Fruit fly (Drosophila melanogaster): Measurements from ENCODE around the gene CG1737.

Gene CG1737

dm6 chrX:11384023-11384444 lies 33.6 kb downstream of the CG1737 start (continued):
- TF ChIP-seq hbn (GFP tag; IDR thresholded peaks at IDR 0.05; ENCODE audit: partially characterized antibody) = no peak
- TF ChIP-seq sob (GFP tag; IDR thresholded peaks at IDR 0.05) = peak; percentile 88
- TF ChIP-seq pnt (GFP tag; optimal IDR thresholded peaks at IDR 0.05) = peak; percentile 49
- peak; percentile 70 for TF ChIP-seq slou (GFP tag; optimal IDR thresholded peaks at IDR 0.05)
- no peak for TF ChIP-seq nerfin-1 (tag; optimal IDR thresholded peaks at IDR 0.05)
- TF ChIP-seq CG11456 (GFP tag; IDR thresholded peaks at IDR 0.05) = peak; percentile 86
- TF ChIP-seq dati (GFP tag; IDR thresholded peaks at IDR 0.05) = no peak
- peak; percentile 60 for TF ChIP-seq Oli (tag; optimal IDR thresholded peaks at IDR 0.05)
- TF ChIP-seq CG9727 (GFP tag; optimal IDR thresholded peaks at IDR 0.05) = peak; percentile 61
- no peak for TF ChIP-seq zen2 (GFP tag; IDR thresholded peaks at IDR 0.05; ENCODE audit: partially characterized antibody)
- TF ChIP-seq wek (GFP tag; optimal IDR thresholded peaks at IDR 0.05) = no peak
- TF ChIP-seq CG18011 (GFP tag; optimal IDR thresholded peaks at IDR 0.05) = peak; percentile 45
- peak; percentile 41 for TF ChIP-seq CG4424 (GFP tag; optimal IDR thresholded peaks at IDR 0.05)
- peak; percentile 62; the same call in 1 of the 2 replicates for TF ChIP-seq dimm (GFP tag; IDR thresholded peaks at IDR 0.05)
- TF ChIP-seq CG2889 (GFP tag; IDR thresholded peaks at IDR 0.05) = peak; percentile 65; the same call in 2 of the 3 replicates
- peak; percentile 2 for TF ChIP-seq NK7.1 (GFP tag; optimal IDR thresholded peaks at IDR 0.05)
- peak; percentile 63 for TF ChIP-seq CG18619 (GFP tag; optimal IDR thresholded peaks at IDR 0.05)
- TF ChIP-seq sim (GFP tag; IDR thresholded peaks at IDR 0.05) = no peak
- no peak for TF ChIP-seq nom (GFP tag; optimal IDR thresholded peaks at IDR 0.05)
- no peak for TF ChIP-seq CG9437 (GFP tag; optimal IDR thresholded peaks at IDR 0.05)
- no peak for TF ChIP-seq bowl (GFP tag; IDR thresholded peaks at IDR 0.05)
- TF ChIP-seq CG16779 (GFP tag; IDR thresholded peaks at IDR 0.05) = 0 out of 2 replicates have a peak, but pooled peaks have one; percentile 53
- TF ChIP-seq CG14860 (GFP tag; IDR thresholded peaks at IDR 0.05; ENCODE audit: partially characterized antibody) = no peak
- peak; percentile 69 for TF ChIP-seq Dek (tag; optimal IDR thresholded peaks at IDR 0.05)
- peak; percentile 68 for TF ChIP-seq HLH54F (GFP tag; optimal IDR thresholded peaks at IDR 0.05)
- 0 out of 2 replicates have a peak, but pooled peaks have one; percentile 7 for TF ChIP-seq Scr (GFP tag; IDR thresholded peaks at IDR 0.05; ENCODE audit: partially characterized antibody)
- peak; percentile 83 for TF ChIP-seq Ptx1 (GFP tag; IDR thresholded peaks at IDR 0.05)
- TF ChIP-seq CG12744 (GFP tag; optimal IDR thresholded peaks at IDR 0.05) = peak; percentile 1
- no peak for TF ChIP-seq her (GFP tag; optimal IDR thresholded peaks at IDR 0.05)
- no peak for TF ChIP-seq CG7928 (GFP tag; optimal IDR thresholded peaks at IDR 0.05)
- TF ChIP-seq CG10979 (tag; optimal IDR thresholded peaks at IDR 0.05) = no peak
- peak; percentile 49 for TF ChIP-seq CG34376 (GFP tag; optimal IDR thresholded peaks at IDR 0.05)
- TF ChIP-seq CG11398 (GFP tag; optimal IDR thresholded peaks at IDR 0.05) = no peak
- peak; percentile 7 for TF ChIP-seq tx (GFP tag; optimal IDR thresholded peaks at IDR 0.05)
- TF ChIP-seq gsb (GFP tag; IDR thresholded peaks at IDR 0.05) = peak; percentile 62
- peak; percentile 47; the same call in 1 of the 2 replicates for TF ChIP-seq CG10321 (GFP tag; IDR thresholded peaks at IDR 0.05)
- 0 out of 3 replicates have a peak, but pooled peaks have one; percentile 36 for TF ChIP-seq CG34422 (GFP tag; IDR thresholded peaks at IDR 0.05)
- peak; percentile 79 for TF ChIP-seq Ets65A (GFP tag)
- peak; percentile 73; the same call in 2 of the 3 replicates for TF ChIP-seq so (GFP tag; IDR thresholded peaks at IDR 0.05)
- TF ChIP-seq Meics (GFP tag; optimal IDR thresholded peaks at IDR 0.05) = peak; percentile 86
- peak; percentile 90 for TF ChIP-seq CG32532 (GFP tag; IDR thresholded peaks at IDR 0.05)
- peak; percentile 71 for TF ChIP-seq PHDP (tag; optimal IDR thresholded peaks at IDR 0.05)
- peak; percentile 78 for TF ChIP-seq mam (GFP tag; optimal IDR thresholded peaks at IDR 0.05)
- TF ChIP-seq CG31441 (GFP tag; IDR thresholded peaks at IDR 0.05) = peak; percentile 60; the same call in 1 of the 2 replicates
- peak; percentile 54; the same call in 1 of the 2 replicates for TF ChIP-seq CG32767 (GFP tag; IDR thresholded peaks at IDR 0.05)
- TF ChIP-seq NfI (GFP tag; optimal IDR thresholded peaks at IDR 0.05) = peak; percentile 69
- peak; percentile 51 for TF ChIP-seq CG18476 (GFP tag; optimal IDR thresholded peaks at IDR 0.05)
- TF ChIP-seq da (GFP tag; optimal IDR thresholded peaks at IDR 0.05) = no peak
- peak; percentile 47 for TF ChIP-seq jumu (GFP tag; optimal IDR thresholded peaks at IDR 0.05)
